Fruit fly (Drosophila melanogaster): ENCODE measurements around the gene CG17378.
A peak's percentile ranks its signal among the peaks of the same experiment; 100 is the strongest.

The CG17378 gene

DNA sequence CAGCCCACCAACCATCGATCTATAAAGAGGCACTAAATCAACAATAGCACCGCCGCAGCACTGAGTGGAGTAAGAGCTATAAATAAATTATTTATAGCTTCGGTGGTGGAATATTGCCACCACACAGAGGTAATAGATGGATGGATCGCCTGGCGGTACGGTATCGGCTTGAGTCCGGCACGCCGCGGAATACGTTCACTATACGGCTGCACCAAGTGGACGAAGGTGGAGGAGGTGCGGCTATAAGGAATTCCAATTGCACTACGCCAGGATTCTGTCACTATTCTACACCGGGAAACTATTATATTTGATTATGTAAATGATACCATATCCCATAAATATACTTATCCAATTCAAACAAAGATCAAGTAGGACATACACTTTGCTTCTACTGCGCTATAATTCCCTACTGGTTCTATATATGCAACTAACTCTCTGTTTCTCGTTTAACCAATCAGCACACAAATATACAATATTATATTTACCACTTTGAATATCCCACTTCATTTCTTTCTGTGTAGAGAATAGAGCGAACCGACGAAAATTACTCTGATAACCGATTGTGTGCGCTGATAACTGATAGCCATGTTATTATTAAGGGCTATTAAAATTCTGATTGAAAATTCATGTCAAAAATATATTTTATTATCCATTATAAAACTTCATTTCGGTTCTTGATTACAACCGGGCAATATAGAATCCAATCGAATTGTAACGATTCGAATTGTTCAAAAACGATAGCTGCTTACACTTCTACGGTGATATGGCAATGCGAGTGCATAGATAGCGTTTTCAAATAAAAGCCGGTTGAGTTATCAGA, 45.6 kb downstream of the CG17378 start (continued):
- no peak for TF ChIP-seq crp (GFP tag; optimal IDR thresholded peaks at IDR 0.05)
- peak; percentile 12 for TF ChIP-seq zen (tag; optimal IDR thresholded peaks at IDR 0.05)
- peak; percentile 67 for TF ChIP-seq dmrt11E (tag; optimal IDR thresholded peaks at IDR 0.05)
- no peak for TF ChIP-seq NC2β (GFP tag; optimal IDR thresholded peaks at IDR 0.05)
- peak in 1 of 2 experiments; percentile 55 for TF ChIP-seq bsh (GFP tag; optimal IDR thresholded peaks at IDR 0.05)
- TF ChIP-seq NfI (GFP tag; optimal IDR thresholded peaks at IDR 0.05) = peak; percentile 5
- TF ChIP-seq ro (GFP tag; IDR thresholded peaks at IDR 0.05) = no peak
- TF ChIP-seq nerfin-2 (GFP tag; IDR thresholded peaks at IDR 0.05; ENCODE audit: partially characterized antibody) = no peak

DNA sequence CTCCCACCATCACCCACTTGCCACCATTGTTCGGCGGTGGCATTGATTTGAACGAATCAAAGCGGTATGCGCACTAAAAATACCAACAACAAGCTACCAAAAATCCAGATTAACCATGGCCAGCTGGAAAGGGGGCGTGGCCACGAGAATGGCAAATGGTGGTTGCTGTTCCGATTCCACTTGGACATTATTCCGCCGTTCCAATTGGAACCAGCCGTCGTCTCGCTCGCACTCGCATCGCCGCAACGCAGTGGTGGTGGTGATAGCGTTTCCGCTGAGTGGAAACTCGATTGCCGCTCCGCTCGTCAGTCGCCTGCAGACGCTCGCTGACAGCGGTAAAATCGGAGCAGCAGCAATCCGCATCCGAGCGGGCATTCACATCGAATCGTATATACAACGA, 47.8 kb downstream of the CG17378 start, which contains the start of gene sens-2:
TSS of gene sens-2 (plus strand) at position 304 of the 400 bp plus-strand sequence.
- peak; percentile 6 for TF ChIP-seq wek (GFP tag; optimal IDR thresholded peaks at IDR 0.05)
- TF ChIP-seq CoRest (tag; optimal IDR thresholded peaks at IDR 0.05) = peak; percentile 49
- TF ChIP-seq esg (GFP tag; conservative IDR thresholded peaks at IDR 0.05) = no peak
- 0 out of 3 replicates have a peak, but pooled peaks have one; percentile 26 for TF ChIP-seq CG11695 (GFP tag; IDR thresholded peaks at IDR 0.05)
- TF ChIP-seq CG3065 (GFP tag; optimal IDR thresholded peaks at IDR 0.05) = peak; percentile 54
- TF ChIP-seq H15 (GFP tag; IDR thresholded peaks at IDR 0.05) = no peak
- peak; percentile 84 for TF ChIP-seq Hey (tag; optimal IDR thresholded peaks at IDR 0.05)
- TF ChIP-seq aop (GFP tag; IDR thresholded peaks at IDR 0.05) = peak; percentile 77; the same call in 1 of the 2 replicates
- peak; percentile 76; the same call in 2 of the 3 replicates for TF ChIP-seq ci (GFP tag; IDR thresholded peaks at IDR 0.05)
- no peak for TF ChIP-seq zfh2 (GFP tag; optimal IDR thresholded peaks at IDR 0.05)
- TF ChIP-seq CG32767 (GFP tag; IDR thresholded peaks at IDR 0.05) = peak; percentile 13; the same call in 1 of the 2 replicates
- peak; percentile 54 for TF ChIP-seq CG12071 (GFP tag; optimal IDR thresholded peaks at IDR 0.05)
- TF ChIP-seq CG9215 (GFP tag; IDR thresholded peaks at IDR 0.05) = no peak
- peak; percentile 17 for TF ChIP-seq gcm (GFP tag; optimal IDR thresholded peaks at IDR 0.05)
- TF ChIP-seq CG13287 (GFP tag; IDR thresholded peaks at IDR 0.05; ENCODE audit: partially characterized antibody) = peak; percentile 25; the same call in 1 of the 2 replicates
- TF ChIP-seq abd-A (tag; optimal IDR thresholded peaks at IDR 0.05) = peak; percentile 74
- TF ChIP-seq Awh (GFP tag; IDR thresholded peaks at IDR 0.05) = 0 out of 2 replicates have a peak, but pooled peaks have one; percentile 6
- TF ChIP-seq Opbp (GFP tag; IDR thresholded peaks at IDR 0.05; ENCODE audit: partially characterized antibody) = 0 out of 3 replicates have a peak, but pooled peaks have one; percentile 46
- peak; percentile 90 for TF ChIP-seq Nf-YA (GFP tag; IDR thresholded peaks at IDR 0.05)
- no peak for TF ChIP-seq tup (GFP tag; optimal IDR thresholded peaks at IDR 0.05)
- peak; percentile 43 for TF ChIP-seq Ets97D (GFP tag; optimal IDR thresholded peaks at IDR 0.05)
- TF ChIP-seq sens (GFP tag) = peak; percentile 85
- peak; percentile 83 for TF ChIP-seq HLHmδ (GFP tag; optimal IDR thresholded peaks at IDR 0.05)
- TF ChIP-seq CG14014 (GFP tag; IDR thresholded peaks at IDR 0.05) = peak; percentile 9; the same call in 1 of the 2 replicates
- peak; percentile 8; the same call in 1 of the 2 replicates for TF ChIP-seq Rfx (GFP tag; IDR thresholded peaks at IDR 0.05)
- TF ChIP-seq NfI (GFP tag; optimal IDR thresholded peaks at IDR 0.05) = peak; percentile 5
- TF ChIP-seq CG9817 (tag; optimal IDR thresholded peaks at IDR 0.05) = no peak
- peak; percentile 65 for TF ChIP-seq CG4360 (GFP tag; IDR thresholded peaks at IDR 0.05)
- TF ChIP-seq cg (GFP tag; optimal IDR thresholded peaks at IDR 0.05) = peak; percentile 87
- TF ChIP-seq CG8478 (optimal IDR thresholded peaks at IDR 0.05) = peak; percentile 83
- TF ChIP-seq BEAF-32 (GFP tag; optimal IDR thresholded peaks at IDR 0.05) = no peak
- peak; percentile 89 for TF ChIP-seq Jarid2 (GFP tag; optimal IDR thresholded peaks at IDR 0.05)
- TF ChIP-seq phol (tag; optimal IDR thresholded peaks at IDR 0.05) = peak; percentile 16
- no peak for TF ChIP-seq hth (optimal IDR thresholded peaks at IDR 0.05)
- peak; percentile 50 for TF ChIP-seq vvl (GFP tag; IDR thresholded peaks at IDR 0.05)
- TF ChIP-seq CG1024 (GFP tag; IDR thresholded peaks at IDR 0.05) = peak; percentile 47; the same call in 1 of the 2 replicates
- peak; percentile 39 for TF ChIP-seq grn (GFP tag; optimal IDR thresholded peaks at IDR 0.05)
- no peak for TF ChIP-seq Trl (optimal IDR thresholded peaks at IDR 0.05)
- TF ChIP-seq Trl (GFP tag; optimal IDR thresholded peaks at IDR 0.05) = no peak
- TF ChIP-seq CG10543 (GFP tag; optimal IDR thresholded peaks at IDR 0.05) = peak; percentile 45
